Worm (Caenorhabditis elegans) whole organism, L4 larva: ENCODE results near the gene C18A3.10.

ENCODE experiments used
- F37D6.2 ChIP-seq: sonication (generic microtip); optimal IDR thresholded peaks from 2 replicates; lab custom pipeline; 2016; ENCODE audit warnings: mild to moderate bottlenecking, missing genetic modification characterization, missing compliant biosample characterization
- F49E8.2 ChIP-seq: sonication (generic microtip); optimal IDR thresholded peaks from 2 replicates; lab custom pipeline; 2016; ENCODE audit warnings: missing compliant biosample characterization, mild to moderate bottlenecking, missing genetic modification characterization, borderline replicate concordance
- R02D3.7 ChIP-seq: fragments of 150-350 bp; sonication (generic microtip); optimal IDR thresholded peaks from 3 replicates; lab custom pipeline; 2014; ENCODE audit warnings: missing biosample characterization, missing genetic modification characterization
- T20F7.1 ChIP-seq: fragments of 200-800 bp; sonication (Bioruptor generic); optimal IDR thresholded peaks from 2 replicates; lab custom pipeline; 2018; ENCODE audit warnings: mild to moderate bottlenecking, missing genetic modification characterization, missing compliant biosample characterization
- T26A8.4 ChIP-seq: fragments of 200-800 bp; sonication (Bioruptor generic); IDR thresholded peaks from 2 replicates; pipeline ENCODE4 v1.3.6; 2022; ENCODE audit warnings: missing genetic modification characterization, missing compliant biosample characterization
- Y105C5A.15 ChIP-seq: fragments of 200-800 bp; sonication (Bioruptor generic); IDR thresholded peaks from 2 replicates; pipeline ENCODE4 v1.3.6; 2022; ENCODE audit warnings: missing genetic modification characterization, missing compliant biosample characterization
- aha-1 ChIP-seq: fragments of 150-350 bp; peaks from one replicate; lab custom pipeline; 2014; ENCODE audit warnings: missing biosample characterization, missing genetic modification characterization
- ama-1 ChIP-seq: fragments of 150-350 bp; optimal IDR thresholded peaks from 2 replicates; lab custom pipeline; 2014; ENCODE audit warnings: inconsistent platforms, mixed read lengths
- ceh-20 ChIP-seq: fragments of 200-800 bp; sonication (Bioruptor generic); IDR thresholded peaks from 2 replicates; pipeline ENCODE4 v1.3.6; 2022; ENCODE audit warnings: missing genetic modification reagents, missing genetic modification characterization, missing compliant biosample characterization
- ceh-28 ChIP-seq: fragments of 150-350 bp; optimal IDR thresholded peaks from 2 replicates; lab custom pipeline; 2014; ENCODE audit warnings: missing biosample characterization, missing genetic modification reagents, missing genetic modification characterization
- ceh-82 ChIP-seq: sonication (generic microtip); optimal IDR thresholded peaks from 2 replicates; lab custom pipeline; 2017; ENCODE audit warnings: missing biosample characterization, missing genetic modification characterization
- ces-1 ChIP-seq: fragments of 150-350 bp; sonication (generic microtip); optimal IDR thresholded peaks from 4 replicates; lab custom pipeline; 2014; ENCODE audit warnings: missing biosample characterization, missing genetic modification reagents, missing genetic modification characterization
- cey-2 ChIP-seq: sonication (generic microtip); optimal IDR thresholded peaks from 3 replicates; lab custom pipeline; 2017; ENCODE audit warnings: missing genetic modification characterization, mild to moderate bottlenecking, missing compliant biosample characterization, antibody characterized with exemption, borderline replicate concordance; ENCODE audit not compliant: insufficient read depth
- ctbp-1 ChIP-seq: fragments of 200-800 bp; sonication (Bioruptor generic); IDR thresholded peaks from 2 replicates; pipeline ENCODE4 v1.3.6; 2022; ENCODE audit warnings: missing genetic modification reagents, missing genetic modification characterization, missing compliant biosample characterization
- daf-16 ChIP-seq, 3 experiments: sonication (generic microtip); optimal IDR thresholded peaks; 2 replicates each; lab custom pipeline; 2016 to 2017; ENCODE audit warnings: missing genetic modification characterization in 3 of 3, missing genetic modification reagents in 3 of 3, mild to moderate bottlenecking in 2 of 3, missing compliant biosample characterization in 2 of 3, missing biosample characterization in 1 of 3, moderate library complexity in 1 of 3
- daf-19 ChIP-seq: fragments of 200-800 bp; sonication (Bioruptor generic); conservative IDR thresholded peaks from 2 replicates; pipeline ENCODE4 v1.3.6; 2022; ENCODE audit warnings: missing genetic modification characterization, missing compliant biosample characterization
- dmd-6 ChIP-seq: fragments of 200-800 bp; sonication (Bioruptor generic); IDR thresholded peaks from 2 replicates; pipeline ENCODE4 v1.3.6; 2022; ENCODE audit warnings: missing genetic modification reagents, missing genetic modification characterization, missing compliant biosample characterization
- dpl-1 ChIP-seq: fragments of 150-350 bp; optimal IDR thresholded peaks from 2 replicates; lab custom pipeline; 2014; ENCODE audit warnings: missing biosample characterization, missing genetic modification reagents, missing genetic modification characterization
- duxl-1 ChIP-seq: sonication (generic microtip); optimal IDR thresholded peaks from 2 replicates; lab custom pipeline; 2016; ENCODE audit warnings: mild to moderate bottlenecking, missing genetic modification characterization, moderate library complexity, missing compliant biosample characterization; ENCODE audit not compliant: poor library complexity
- dve-1 ChIP-seq: sonication (generic microtip); optimal IDR thresholded peaks from 2 replicates; lab custom pipeline; 2017; ENCODE audit warnings: antibody characterized with exemption, mild to moderate bottlenecking, missing genetic modification characterization, missing compliant biosample characterization; ENCODE audit not compliant: insufficient read depth
- fkh-10 ChIP-seq: fragments of 150-350 bp; optimal IDR thresholded peaks from 2 replicates; lab custom pipeline; 2014; ENCODE audit warnings: missing biosample characterization, missing genetic modification reagents, missing genetic modification characterization
- hif-1 ChIP-seq, 2 experiments: sonication (generic microtip); optimal IDR thresholded peaks; 2 replicates each; lab custom pipeline; 2016 to 2017; ENCODE audit warnings: missing compliant biosample characterization in 2 of 2, missing genetic modification characterization in 2 of 2, missing genetic modification reagents in 2 of 2, missing genotype in 2 of 2, mild to moderate bottlenecking in 1 of 2
- hlh-30 ChIP-seq: sonication (generic microtip); optimal IDR thresholded peaks from 2 replicates; lab custom pipeline; 2017; ENCODE audit warnings: antibody characterized with exemption, mild to moderate bottlenecking, missing genetic modification characterization, missing compliant biosample characterization; ENCODE audit not compliant: insufficient read depth
- hmg-1.1 ChIP-seq: fragments of 200-800 bp; sonication (Bioruptor generic); IDR thresholded peaks from 2 replicates; pipeline ENCODE4 v1.3.6; 2022; ENCODE audit warnings: missing genetic modification reagents, missing genetic modification characterization, missing compliant biosample characterization
- lin-15B ChIP-seq: fragments of 150-350 bp; sonication (generic microtip); optimal IDR thresholded peaks from 3 replicates; lab custom pipeline; 2014; ENCODE audit warnings: missing biosample characterization, missing genetic modification characterization
- lsy-2 ChIP-seq, 2 experiments: fragments of 150-350 bp in 1 of 2; sonication (generic microtip) in 1 of 2; optimal IDR thresholded peaks; 2 replicates each; lab custom pipeline; 2014 to 2017; ENCODE audit warnings: missing biosample characterization in 2 of 2, missing genetic modification characterization in 2 of 2
- mdl-1 ChIP-seq, 2 experiments: fragments of 150-350 bp in 1 of 2; sonication (generic microtip) in 1 of 2; optimal IDR thresholded peaks; 2 replicates each; lab custom pipeline; 2014 to 2017; ENCODE audit warnings: missing biosample characterization in 2 of 2, missing genetic modification characterization in 2 of 2
- mep-1 ChIP-seq: fragments of 150-350 bp; sonication (generic microtip); optimal IDR thresholded peaks from 3 replicates; lab custom pipeline; 2014; ENCODE audit warnings: missing biosample characterization, missing genetic modification characterization
- mes-2 ChIP-seq: sonication (generic microtip); optimal IDR thresholded peaks from 2 replicates; lab custom pipeline; 2016; ENCODE audit warnings: missing genotype, mild to moderate bottlenecking, missing genetic modification characterization, missing compliant biosample characterization; ENCODE audit not compliant: poor library complexity, severe bottlenecking
- nhr-10 ChIP-seq: fragments of 150-350 bp; optimal IDR thresholded peaks from 2 replicates; lab custom pipeline; 2014; ENCODE audit warnings: missing biosample characterization, missing genetic modification characterization
- nhr-11 ChIP-seq: fragments of 150-350 bp; optimal IDR thresholded peaks from 2 replicates; lab custom pipeline; 2014; ENCODE audit warnings: missing biosample characterization, missing genetic modification characterization
- nhr-237 ChIP-seq: sonication (generic microtip); optimal IDR thresholded peaks from 2 replicates; lab custom pipeline; 2017; ENCODE audit warnings: missing biosample characterization, missing genetic modification characterization
- rbr-2 ChIP-seq: sonication (generic microtip); optimal IDR thresholded peaks from 2 replicates; lab custom pipeline; 2016; ENCODE audit warnings: missing genotype, missing genetic modification characterization, missing compliant biosample characterization
- spr-3 ChIP-seq: fragments of 200-800 bp; sonication (Bioruptor generic); optimal IDR thresholded peaks from 2 replicates; lab custom pipeline; 2018; ENCODE audit warnings: mild to moderate bottlenecking, missing genetic modification characterization, missing compliant biosample characterization
- unc-130 ChIP-seq: sonication (generic microtip); optimal IDR thresholded peaks from 2 replicates; lab custom pipeline; 2016; ENCODE audit warnings: missing genetic modification reagents, missing genetic modification characterization, missing compliant biosample characterization
- unc-62 ChIP-seq, 3 experiments: fragments of 150-350 bp in 1 of 3; sonication (generic microtip); optimal IDR thresholded peaks in 2 of 3; peaks in 1 of 3; 1 replicate in 1 of 3; 2 replicates in 2 of 3; lab custom pipeline; 2014 to 2017; ENCODE audit warnings: missing biosample characterization in 3 of 3, missing genetic modification characterization in 3 of 3, missing genetic modification reagents in 3 of 3, missing genotype in 1 of 3
- vab-7 ChIP-seq: fragments of 200-800 bp; sonication (Bioruptor generic); IDR thresholded peaks from 2 replicates; pipeline ENCODE4 v1.3.6; 2022; ENCODE audit warnings: missing genetic modification reagents, missing genetic modification characterization, missing compliant biosample characterization

The C18A3.10 gene

ce11 chrII:5727707-5728106 lies 12.1 kb upstream of the C18A3.10 start, which contains the start of gene rab-3 (continued):
- TF ChIP-seq aha-1 = no peak
- no peak for TF ChIP-seq nhr-10
- no peak for TF ChIP-seq mes-2 (tag; lab: Kevin White, UChicago)
- no peak for TF ChIP-seq Y105C5A.15
- TF ChIP-seq R02D3.7 = no peak
- no peak for TF ChIP-seq daf-16 (GFP tag; optimal IDR thresholded peaks at IDR 0.05; lab: Kevin White, UChicago)
- no peak for TF ChIP-seq daf-16 (tag; optimal IDR thresholded peaks at IDR 0.05; lab: Kevin White, UChicago)
- TF ChIP-seq fkh-10 = peak; percentile 10
- TF ChIP-seq unc-130 = no peak
- no peak for TF ChIP-seq ceh-28
- TF ChIP-seq ctbp-1 (GFP tag; lab: Robert Waterston, UW) = 0 out of 2 replicates have a peak, but pooled peaks have one; percentile 14
- TF ChIP-seq ceh-82 (tag; lab: Kevin White, UChicago) = no peak

ce11 chrII:5725094-5725493 lies 9.4 kb upstream of the C18A3.10 start:
- TF ChIP-seq nhr-11 (tag; lab: Kevin White, UChicago) (peak; percentile 57), T20F7.1 (no peak), ces-1 (GFP tag; lab: Kevin White, UChicago) (peak; percentile 67), mep-1 (tag; lab: Kevin White, UChicago) (peak; percentile 86), hif-1 (tag; optimal IDR thresholded peaks at IDR 0.05; lab: Kevin White, UChicago) (peak in 1 of 2 experiments; percentile 37), T26A8.4 (GFP tag; lab: Robert Waterston, UW) (no peak), ceh-20 (GFP tag; lab: Robert Waterston, UW) (peak; percentile 46; the same call in 1 of the 2 replicates), cey-2 (no peak), F37D6.2 (tag; lab: Kevin White, UChicago) (peak; percentile 61), daf-19 (peak; percentile 56; the same call in 1 of the 2 replicates), unc-62 (GFP tag; optimal IDR thresholded peaks at IDR 0.05 in 1 of 2; lab: Kevin White, UChicago) (peak in 1 of 2 experiments; percentile 75), unc-62 (tag; optimal IDR thresholded peaks at IDR 0.05; lab: Kevin White, UChicago) (no peak), lsy-2 (tag; optimal IDR thresholded peaks at IDR 0.05; lab: Kevin White, UChicago) (peak; percentile 70 to 71), ceh-28 (peak; percentile 61), aha-1 (peak; percentile 75), mes-2 (tag; lab: Kevin White, UChicago) (no peak), rbr-2 (tag; lab: Kevin White, UChicago) (peak; percentile 84), vab-7 (GFP tag; lab: Robert Waterston, UW) (peak; percentile 35; the same call in 1 of the 2 replicates), hmg-1.1 (peak; percentile 86), spr-3 (GFP tag; lab: Kevin White, UChicago) (no peak), mdl-1 (tag; optimal IDR thresholded peaks at IDR 0.05; lab: Kevin White, UChicago) (peak in 1 of 2 experiments; percentile 47), ama-1 (lab: Kevin White, UChicago) (no peak), dmd-6 (GFP tag; lab: Robert Waterston, UW) (peak; percentile 21; the same call in 1 of the 2 replicates), dpl-1 (GFP tag; lab: Kevin White, UChicago) (peak; percentile 15), fkh-10 (peak; percentile 84), ctbp-1 (GFP tag; lab: Robert Waterston, UW) (peak; percentile 73)

ce11 chrII:5719848-5720247 lies 4.2 kb upstream of the C18A3.10 start, which contains the start of gene damt-1:
TSS of gene damt-1 (plus strand) at chrII:5720148.
- TF ChIP-seq unc-62 (GFP tag; optimal IDR thresholded peaks at IDR 0.05 in 1 of 2; lab: Kevin White, UChicago) (peak in 1 of 2 experiments; percentile 10), unc-62 (tag; optimal IDR thresholded peaks at IDR 0.05; lab: Kevin White, UChicago) (no peak), lin-15B (tag; lab: Kevin White, UChicago) (no peak)

ce11 chrII:5717831-5718230 lies 2.2 kb upstream of the C18A3.10 start, which contains the start of gene zipt-3:
TSS of gene zipt-3 (plus strand) at chrII:5718131.
- TF ChIP-seq nhr-10 = no peak
- TF ChIP-seq duxl-1 (tag; lab: Kevin White, UChicago) = no peak
- TF ChIP-seq hlh-30 (tag; lab: Kevin White, UChicago) = no peak
- TF ChIP-seq nhr-237 (tag; lab: Kevin White, UChicago) = no peak
- TF ChIP-seq Y105C5A.15 = no peak
- no peak for TF ChIP-seq dve-1 (tag; lab: Kevin White, UChicago)
- no peak for TF ChIP-seq F49E8.2 (tag; lab: Kevin White, UChicago)
- no peak for TF ChIP-seq vab-7 (GFP tag; lab: Robert Waterston, UW)
- TF ChIP-seq, all 104 proteins: peak for 0
